Worm (Caenorhabditis elegans) whole organism, young adult: ENCODE data around the gene C32D5.11.

Experiments used
- B0035.1 ChIP-seq: sonication (generic microtip); optimal IDR thresholded peaks from 2 replicates; lab custom pipeline; 2016; ENCODE audit warnings: missing genetic modification characterization, mild to moderate bottlenecking, missing compliant biosample characterization, missing genotype, missing genetic modification reagents
- zfh-2 ChIP-seq: fragments of 200-800 bp; sonication (Bioruptor generic); conservative IDR thresholded peaks from 2 replicates; pipeline ENCODE4 v1.3.6; 2022; ENCODE audit warnings: missing genetic modification reagents, missing genetic modification characterization, missing compliant biosample characterization

DNA sequence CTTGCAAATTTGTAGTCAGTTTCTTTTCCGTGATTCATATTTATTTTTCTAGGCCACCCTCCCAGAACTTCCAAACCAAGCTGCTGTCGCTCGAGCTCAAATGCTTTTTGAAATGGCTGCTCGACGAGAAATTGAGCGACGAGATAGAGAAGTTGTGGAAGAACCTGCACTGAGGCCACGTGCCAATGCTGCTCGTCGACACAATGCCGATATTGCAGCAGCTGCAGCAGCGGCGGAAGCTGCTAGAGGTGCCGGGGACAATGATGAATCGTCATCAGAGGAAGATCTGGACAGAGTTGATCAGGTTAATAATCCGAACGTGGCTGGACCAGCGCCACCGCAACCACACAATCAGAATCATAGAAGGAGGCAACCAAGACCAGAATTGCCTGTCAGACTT lies 18.1 kb upstream of the C32D5.11 start:
- TF ChIP-seq zfh-2 (GFP tag; lab: Robert Waterston, UW) (no peak), B0035.1 (tag; lab: Kevin White, UChicago) (no peak)
